Worm (Caenorhabditis elegans) whole organism, mixed stage, embryonic: ENCODE data around the gene T28C12.1.

Source experiments
- ceh-43 ChIP-seq: fragments of 200-800 bp; sonication (Bioruptor generic); optimal IDR thresholded peaks from 2 replicates; lab custom pipeline; 2018; ENCODE audit warnings: mild to moderate bottlenecking, missing genetic modification characterization, moderate library complexity, missing compliant biosample characterization
- cnd-1 ChIP-seq: fragments of 200-800 bp; sonication (Bioruptor generic); optimal IDR thresholded peaks from 2 replicates; lab custom pipeline; 2018; ENCODE audit warnings: mild to moderate bottlenecking, missing genetic modification characterization, missing compliant biosample characterization
- flh-1 ChIP-seq: fragments of 200-800 bp; sonication (Bioruptor generic); optimal IDR thresholded peaks from 2 replicates; lab custom pipeline; 2018; ENCODE audit warnings: mild to moderate bottlenecking, missing genetic modification characterization, moderate library complexity, missing compliant biosample characterization
- nhr-237 ChIP-seq: fragments of 150-350 bp; optimal IDR thresholded peaks from 2 replicates; lab custom pipeline; 2014; ENCODE audit warnings: missing biosample characterization, missing genetic modification characterization
- nhr-76 ChIP-seq: sonication (generic microtip); optimal IDR thresholded peaks from 2 replicates; lab custom pipeline; 2017; ENCODE audit warnings: missing biosample characterization, missing genetic modification characterization
- sem-2 ChIP-seq: fragments of 200-800 bp; sonication (Bioruptor generic); optimal IDR thresholded peaks from 2 replicates; lab custom pipeline; 2018; ENCODE audit warnings: mild to moderate bottlenecking, missing genetic modification characterization, missing compliant biosample characterization
- snpc-4 ChIP-seq: fragments of 150-350 bp; optimal IDR thresholded peaks from 2 replicates; lab custom pipeline; 2014; ENCODE audit warnings: missing biosample characterization, missing genetic modification characterization
- unc-62 ChIP-seq: fragments of 150-350 bp; optimal IDR thresholded peaks from 2 replicates; lab custom pipeline; 2014; ENCODE audit warnings: missing biosample characterization, missing genetic modification reagents, missing genetic modification characterization
- ztf-11 ChIP-seq: fragments of 150-350 bp; optimal IDR thresholded peaks from 2 replicates; lab custom pipeline; 2014; ENCODE audit warnings: missing biosample characterization, missing genetic modification characterization

DNA sequence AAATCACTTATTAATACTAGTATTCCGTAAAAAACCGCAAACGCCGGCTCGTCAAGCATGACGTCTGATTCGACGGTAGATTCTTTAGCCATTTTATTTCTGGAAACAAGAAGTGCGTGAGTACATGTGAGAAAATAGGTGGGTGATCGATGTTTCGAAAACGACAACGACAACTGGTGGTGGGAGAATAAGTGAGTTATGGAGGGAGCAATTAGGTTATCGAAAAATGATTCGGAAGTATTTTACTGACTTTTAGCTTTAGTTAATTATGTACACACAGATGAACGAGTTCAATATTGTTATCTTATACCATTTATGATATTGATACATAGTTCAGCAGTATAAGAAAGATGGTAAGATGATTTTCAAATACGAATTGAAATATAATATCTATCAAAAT, 45.4 kb upstream of the T28C12.1 start, which contains the start of gene srn-1:
- TF ChIP-seq ceh-43 (GFP tag; lab: Kevin White, UChicago) (no peak), flh-1 (GFP tag; lab: Kevin White, UChicago) (no peak), snpc-4 (tag; lab: Kevin White, UChicago) (no peak), nhr-76 (tag; lab: Kevin White, UChicago) (no peak), nhr-237 (tag; lab: Kevin White, UChicago) (no peak), cnd-1 (tag; lab: Kevin White, UChicago) (no peak), sem-2 (GFP tag; lab: Kevin White, UChicago) (no peak), ztf-11 (tag; lab: Kevin White, UChicago) (no peak), unc-62 (no peak)
